Fruit fly (Drosophila melanogaster): Measurements from ENCODE around the gene Vajk3.

Gene Vajk3

dm6 chr2L:13934542-13935065, 12.7 kb downstream of the Vajk3 start, which contains the start of gene Vajk2:
TSS of gene Vajk2 (minus strand) at chr2L:13934692.
- TF ChIP-seq CG4496 (GFP tag; IDR thresholded peaks at IDR 0.05) = peak; percentile 84
- TF ChIP-seq CG32121 (GFP tag; IDR thresholded peaks at IDR 0.05) = no peak
- TF ChIP-seq Ets98B (GFP tag; IDR thresholded peaks at IDR 0.05) = peak; percentile 6; the same call in 1 of the 2 replicates

dm6 chr2L:13931318-13931717, 16.0 kb downstream of the Vajk3 start, which contains the start of gene CG42711:
TSS of gene CG42711 (minus strand) at chr2L:13931362.
- TF ChIP-seq CG32121 (GFP tag; IDR thresholded peaks at IDR 0.05) (peak; percentile 71), Snoo (tag; optimal IDR thresholded peaks at IDR 0.05) (no peak), CG4496 (GFP tag; IDR thresholded peaks at IDR 0.05) (peak; percentile 63; the same call in 2 of the 3 replicates), Ets98B (GFP tag; IDR thresholded peaks at IDR 0.05) (peak; percentile 75; the same call in 1 of the 2 replicates), CG12605 (GFP tag; IDR thresholded peaks at IDR 0.05) (peak; percentile 45; the same call in 1 of the 2 replicates), CG8159 (tag; optimal IDR thresholded peaks at IDR 0.05) (peak; percentile 52)

- TF ChIP-seq fd96Ca (GFP tag; IDR thresholded peaks at IDR 0.05) (no peak), Snoo (tag; optimal IDR thresholded peaks at IDR 0.05) (no peak), CG9948 (tag; optimal IDR thresholded peaks at IDR 0.05) (no peak), rn (GFP tag; IDR thresholded peaks at IDR 0.05) (peak; percentile 34; the same call in 1 of the 2 replicates), Pif1A (GFP tag; optimal IDR thresholded peaks at IDR 0.05) (no peak), gl (tag; optimal IDR thresholded peaks at IDR 0.05) (no peak), Pif1B (GFP tag; optimal IDR thresholded peaks at IDR 0.05) (no peak), CG17806 (tag; optimal IDR thresholded peaks at IDR 0.05) (no peak), CG8159 (tag; optimal IDR thresholded peaks at IDR 0.05) (no peak), CG34367 (tag; optimal IDR thresholded peaks at IDR 0.05) (no peak), CG12605 (GFP tag; IDR thresholded peaks at IDR 0.05) (no peak), Ets98B (GFP tag; IDR thresholded peaks at IDR 0.05) (no peak), CG10348 (GFP tag; IDR thresholded peaks at IDR 0.05) (no peak), EcR (GFP tag; optimal IDR thresholded peaks at IDR 0.05) (no peak), CG4496 (GFP tag; IDR thresholded peaks at IDR 0.05) (peak; percentile 15; the same call in 1 of the 3 replicates), CG15710 (tag; optimal IDR thresholded peaks at IDR 0.05) (no peak), CG13204 (GFP tag; optimal IDR thresholded peaks at IDR 0.05) (no peak), D1 (tag; optimal IDR thresholded peaks at IDR 0.05) (no peak), CG32121 (GFP tag; IDR thresholded peaks at IDR 0.05) (0 out of 2 replicates have a peak, but pooled peaks have one; percentile 16), CG8301 (tag; optimal IDR thresholded peaks at IDR 0.05) (no peak), CG14655 (GFP tag; optimal IDR thresholded peaks at IDR 0.05) (peak; percentile 30)
Observed at dm6 chr2L:13928461-13928860, 18.8 kb downstream of the Vajk3 start.

- TF ChIP-seq CG8301 (tag; optimal IDR thresholded peaks at IDR 0.05) (peak; percentile 1), EcR (GFP tag; optimal IDR thresholded peaks at IDR 0.05) (no peak), CG4496 (GFP tag; IDR thresholded peaks at IDR 0.05) (peak; percentile 21; the same call in 1 of the 3 replicates), CG14655 (GFP tag; optimal IDR thresholded peaks at IDR 0.05) (peak; percentile 49)
Observed at dm6 chr2L:13925699-13926098, 21.6 kb downstream of the Vajk3 start.

- TF ChIP-seq CG8301 (tag; optimal IDR thresholded peaks at IDR 0.05) (no peak), CG14655 (GFP tag; optimal IDR thresholded peaks at IDR 0.05) (peak; percentile 20)
Observed at dm6 chr2L:13923984-13924383, 23.3 kb downstream of the Vajk3 start.

dm6 chr2L:13923453-13923852, 23.8 kb downstream of the Vajk3 start, which contains the start of gene Vajk1:
TSS of gene Vajk1 (minus strand) at chr2L:13923553.
- TF ChIP-seq CG32121 (GFP tag; IDR thresholded peaks at IDR 0.05) (no peak), CG13204 (GFP tag; optimal IDR thresholded peaks at IDR 0.05) (peak; percentile 67)

- TF ChIP-seq CG8301 (tag; optimal IDR thresholded peaks at IDR 0.05) (no peak), fd96Ca (GFP tag; IDR thresholded peaks at IDR 0.05) (no peak)
Observed at dm6 chr2L:13914425-13914824, 32.9 kb downstream of the Vajk3 start, which contains the start of gene Ance-3. TSS of gene Ance-3 (plus strand) at chr2L:13914725.

dm6 chr2L:13911783-13912182, 35.5 kb downstream of the Vajk3 start, which contains the start of gene Acyp:
TSS of gene Acyp (plus strand) at chr2L:13912083.
- TF ChIP-seq CG9948 (tag; optimal IDR thresholded peaks at IDR 0.05) = no peak
- no peak for TF ChIP-seq CG17806 (tag; optimal IDR thresholded peaks at IDR 0.05)
- TF ChIP-seq CG4496 (GFP tag; IDR thresholded peaks at IDR 0.05) = no peak
- no peak for TF ChIP-seq Snoo (tag; optimal IDR thresholded peaks at IDR 0.05)
- no peak for TF ChIP-seq CG32121 (GFP tag; IDR thresholded peaks at IDR 0.05)
- TF ChIP-seq CG10348 (GFP tag; IDR thresholded peaks at IDR 0.05) = no peak
- no peak for TF ChIP-seq CG15710 (tag; optimal IDR thresholded peaks at IDR 0.05)
- no peak for TF ChIP-seq Pif1B (GFP tag; optimal IDR thresholded peaks at IDR 0.05)
- TF ChIP-seq CG13204 (GFP tag; optimal IDR thresholded peaks at IDR 0.05) = no peak
- TF ChIP-seq EcR (GFP tag; optimal IDR thresholded peaks at IDR 0.05) = no peak
- no peak for TF ChIP-seq CG8301 (tag; optimal IDR thresholded peaks at IDR 0.05)
- TF ChIP-seq CG14655 (GFP tag; optimal IDR thresholded peaks at IDR 0.05) = no peak
- TF ChIP-seq Pif1A (GFP tag; optimal IDR thresholded peaks at IDR 0.05) = no peak
- TF ChIP-seq gl (tag; optimal IDR thresholded peaks at IDR 0.05) = no peak
- no peak for TF ChIP-seq fd96Ca (GFP tag; IDR thresholded peaks at IDR 0.05)
- TF ChIP-seq CG34367 (tag; optimal IDR thresholded peaks at IDR 0.05) = no peak
- TF ChIP-seq rn (GFP tag; IDR thresholded peaks at IDR 0.05) = no peak

Measured in whole organism, pupa.